Fruit fly (Drosophila melanogaster): Measurements from ENCODE around the gene CG44037.

The CG44037 gene

DNA sequence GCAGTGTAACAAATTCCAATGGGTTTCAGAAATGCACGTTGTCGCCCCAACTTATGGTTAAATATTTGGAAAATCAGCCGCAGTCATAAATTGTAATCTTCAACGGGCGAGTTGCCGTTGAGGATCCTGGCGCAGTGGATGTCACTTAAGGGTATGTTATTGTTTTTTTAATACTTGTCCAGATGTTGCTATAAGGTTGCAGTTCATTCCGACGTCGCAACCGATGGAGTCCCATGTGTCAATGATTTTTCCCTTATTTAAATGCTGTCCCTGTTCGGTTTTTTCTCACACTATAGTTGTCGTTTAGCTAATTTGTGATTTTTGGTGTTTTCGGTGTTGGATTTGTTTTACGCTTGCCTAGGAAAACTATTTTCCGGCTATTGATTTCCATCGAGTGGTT lies 7.0 kb upstream of the CG44037 start:
- TF ChIP-seq noc (tag; optimal IDR thresholded peaks at IDR 0.05): no peak

DNA sequence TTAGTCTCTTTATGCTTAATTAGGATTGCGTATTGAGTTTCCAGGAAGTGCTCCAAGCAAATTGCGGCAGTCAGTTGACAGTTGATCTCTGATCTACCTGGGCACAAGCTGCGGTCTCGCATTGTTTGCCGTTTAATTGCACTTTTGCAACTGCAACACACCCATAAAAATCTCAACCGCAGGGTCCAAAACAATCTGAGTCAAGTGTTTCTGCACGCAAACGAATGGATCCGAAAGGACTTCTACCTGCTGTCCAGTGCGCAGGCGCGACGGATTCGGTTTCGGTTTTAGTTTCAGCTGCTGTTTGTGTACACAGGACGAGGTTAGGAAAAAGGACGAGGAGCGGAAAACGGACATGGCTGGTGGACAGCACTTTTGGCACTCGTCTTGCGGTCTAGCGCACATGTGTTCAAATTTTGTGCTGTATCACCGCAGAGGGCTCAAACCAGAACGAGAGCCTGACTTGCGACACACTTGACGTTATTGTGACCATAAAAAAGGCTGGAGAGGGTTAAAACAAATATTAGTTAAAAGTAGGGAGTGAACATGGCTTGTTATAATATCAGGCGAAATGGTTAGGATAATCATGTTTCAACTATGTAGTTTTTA lies 6.0 kb upstream of the CG44037 start:
- TF ChIP-seq noc (tag; optimal IDR thresholded peaks at IDR 0.05): no peak

DNA sequence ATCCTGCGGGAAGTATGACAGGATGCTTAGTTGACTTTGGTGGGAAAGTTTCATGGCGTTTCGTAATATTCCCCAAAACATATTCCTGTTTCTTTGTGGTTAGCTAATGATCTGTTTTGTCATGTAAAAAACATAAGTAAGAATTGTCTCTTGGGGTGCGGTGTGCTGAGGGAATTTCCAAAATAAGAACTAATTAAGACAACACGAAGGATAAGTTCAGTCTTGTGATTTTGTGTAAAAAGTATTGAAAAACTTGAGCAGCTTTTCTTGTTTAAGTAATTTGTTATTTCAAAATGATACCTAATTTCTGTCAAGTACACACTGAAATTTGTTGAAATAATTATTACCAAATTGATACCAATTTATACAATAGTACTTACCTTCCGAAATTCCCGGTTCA lies 4.7 kb upstream of the CG44037 start, which contains the start of gene CG3942:
CG3942 (plus strand) TSS at position 301 of the 400 bp plus-strand sequence.
- no peak for TF ChIP-seq noc (tag; optimal IDR thresholded peaks at IDR 0.05)

DNA sequence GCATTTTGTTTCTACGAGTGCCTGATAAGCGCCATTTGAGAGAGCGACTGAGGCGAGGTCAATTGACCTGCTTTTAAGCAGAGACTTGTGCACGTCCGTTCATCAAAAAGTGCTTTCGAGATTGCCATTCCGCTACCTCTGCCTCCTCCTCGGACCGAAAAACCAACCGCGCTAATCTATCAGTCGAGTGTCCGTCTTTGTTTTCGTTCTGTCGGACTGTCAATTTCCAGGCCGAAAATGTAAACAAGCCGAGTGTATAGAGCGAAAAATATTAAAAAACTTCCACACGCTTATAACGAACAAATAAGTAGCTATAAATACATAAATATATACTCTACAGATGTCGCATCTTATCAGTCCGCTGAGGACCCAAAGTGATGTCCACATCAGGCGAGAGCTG lies 476 bp downstream of the CG44037 start:
- peak; percentile 58 for TF ChIP-seq noc (tag; optimal IDR thresholded peaks at IDR 0.05)

DNA sequence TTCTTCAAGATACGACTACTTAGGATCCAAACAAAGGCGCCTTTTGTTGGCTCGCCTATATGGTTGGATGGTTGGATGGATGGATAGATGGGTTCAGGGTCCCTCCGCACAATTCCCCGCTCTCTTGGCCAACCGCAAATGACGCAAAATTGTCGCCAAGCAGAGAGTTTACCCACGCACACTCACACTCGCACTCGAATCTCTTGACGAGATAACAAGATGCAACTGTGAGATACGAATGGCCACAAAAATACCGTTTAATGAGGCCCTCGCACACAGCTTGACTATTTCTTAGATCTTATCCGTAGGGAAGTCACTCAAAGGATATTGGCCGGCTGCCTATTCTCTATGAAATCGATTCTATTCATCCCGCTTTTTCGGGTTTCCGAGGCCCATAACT lies 1.3 kb downstream of the CG44037 start:
- no peak for TF ChIP-seq noc (tag; optimal IDR thresholded peaks at IDR 0.05)

DNA sequence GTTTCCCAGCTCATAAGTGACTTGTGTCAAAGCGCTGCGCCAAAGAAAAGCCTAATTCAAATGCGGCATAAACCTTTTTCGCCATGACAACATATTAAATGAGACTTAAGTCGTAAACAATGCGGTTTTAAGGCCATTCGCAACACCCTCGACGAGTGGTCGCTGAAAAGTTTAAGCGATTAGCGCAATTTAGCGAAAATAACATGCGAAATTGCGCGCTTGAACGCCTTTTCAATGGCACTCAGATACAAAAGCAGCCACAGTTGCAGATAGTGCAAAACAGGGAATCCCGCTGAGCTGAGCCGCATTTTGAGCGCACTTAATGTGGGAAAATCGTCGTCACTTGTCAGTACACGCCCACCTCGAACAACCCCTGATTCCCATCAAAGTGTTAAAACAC lies 2.1 kb downstream of the CG44037 start, which contains the start of gene CG44038:
CG44038 (plus strand) TSS at position 301 of the 400 bp plus-strand sequence.
- TF ChIP-seq noc (tag; optimal IDR thresholded peaks at IDR 0.05): no peak

DNA sequence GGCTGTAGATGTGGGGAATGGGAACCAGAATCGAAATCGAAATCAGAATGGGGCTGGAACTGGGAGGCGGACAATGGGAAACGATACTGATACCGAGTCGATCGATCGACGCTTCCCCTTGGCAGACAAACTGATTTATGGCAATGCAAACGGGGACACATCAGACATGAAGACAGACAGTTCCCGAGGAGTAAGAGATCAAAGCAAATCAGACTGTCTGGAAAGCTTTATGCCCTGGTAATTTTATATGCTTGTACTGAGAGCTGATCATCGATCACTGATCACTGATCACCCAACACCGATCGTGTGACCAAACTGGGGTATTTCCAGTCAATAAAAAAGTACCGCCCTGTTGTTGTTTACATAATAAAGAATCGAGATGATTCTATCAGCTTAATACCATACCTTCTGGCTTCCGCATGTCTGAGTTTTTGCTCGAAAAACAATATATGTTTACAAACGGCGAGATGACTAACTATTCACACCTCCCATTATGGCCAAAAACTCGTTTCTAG lies 11.4 kb downstream of the CG44037 start:
- no peak for TF ChIP-seq noc (tag; optimal IDR thresholded peaks at IDR 0.05)

DNA sequence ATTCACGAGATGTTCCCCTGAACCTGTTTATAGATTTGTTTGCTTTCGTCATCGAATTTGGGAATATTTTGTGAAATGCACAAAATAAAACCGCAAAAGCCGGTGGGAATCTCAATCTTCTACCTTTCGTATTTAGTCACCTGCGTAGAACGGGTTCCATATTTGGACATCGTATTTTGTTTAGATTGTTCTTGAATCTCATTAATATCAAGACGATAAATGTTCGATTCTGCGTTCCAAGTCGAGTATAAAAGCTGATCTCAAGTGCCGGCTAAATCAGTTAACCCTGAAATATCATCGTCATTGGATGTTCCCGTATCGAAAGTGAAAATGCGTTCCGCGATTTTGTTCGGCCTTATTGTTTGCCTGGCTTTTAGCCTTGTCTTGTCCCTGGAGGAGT lies 12.1 kb downstream of the CG44037 start, which contains the start of gene CG17738:
CG17738 (plus strand) TSS at position 301 of the 400 bp plus-strand sequence.
- TF ChIP-seq noc (tag; optimal IDR thresholded peaks at IDR 0.05): no peak

DNA sequence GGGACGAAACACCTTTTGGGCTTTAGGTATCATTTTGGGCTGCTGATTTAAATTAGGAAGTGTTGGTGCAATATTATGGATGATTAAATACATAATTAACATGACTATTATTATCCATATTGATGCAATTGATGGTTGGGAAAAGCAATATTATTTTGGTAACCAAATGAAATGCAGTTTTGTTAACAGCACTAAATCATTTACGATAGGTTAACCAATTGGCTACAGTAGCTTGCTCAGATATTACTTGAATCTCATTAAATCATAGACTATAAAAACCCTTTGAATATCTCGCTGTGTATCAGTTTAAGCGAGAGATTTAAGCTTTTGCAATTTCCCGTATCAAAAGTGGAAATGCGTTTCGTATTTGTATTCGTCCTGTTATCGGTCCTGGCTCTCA lies 14.3 kb downstream of the CG44037 start, which contains the start of gene Sfp87B:
Sfp87B (plus strand) TSS at position 301 of the 400 bp plus-strand sequence.
- TF ChIP-seq noc (tag; optimal IDR thresholded peaks at IDR 0.05): no peak

DNA sequence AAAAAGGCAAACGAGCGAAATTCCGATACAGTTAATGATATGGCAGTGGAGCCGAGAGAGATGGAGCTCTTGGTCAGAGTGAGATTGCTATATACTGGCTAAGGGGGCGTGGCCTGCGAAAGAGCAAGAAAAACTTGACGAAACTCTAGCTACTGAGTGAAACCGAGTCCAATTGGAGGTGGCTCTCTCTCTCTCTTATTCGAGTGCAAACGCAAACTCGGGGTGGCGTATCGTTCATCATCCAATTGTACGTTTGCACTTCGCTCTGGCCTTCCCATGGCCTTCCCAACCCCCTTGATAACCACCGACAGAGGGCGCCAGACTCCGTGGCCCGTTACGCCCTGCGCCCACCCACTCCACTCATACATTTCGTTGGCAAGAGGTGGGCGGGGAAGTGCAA lies 20.5 kb downstream of the CG44037 start:
- no peak for TF ChIP-seq noc (tag; optimal IDR thresholded peaks at IDR 0.05)

DNA sequence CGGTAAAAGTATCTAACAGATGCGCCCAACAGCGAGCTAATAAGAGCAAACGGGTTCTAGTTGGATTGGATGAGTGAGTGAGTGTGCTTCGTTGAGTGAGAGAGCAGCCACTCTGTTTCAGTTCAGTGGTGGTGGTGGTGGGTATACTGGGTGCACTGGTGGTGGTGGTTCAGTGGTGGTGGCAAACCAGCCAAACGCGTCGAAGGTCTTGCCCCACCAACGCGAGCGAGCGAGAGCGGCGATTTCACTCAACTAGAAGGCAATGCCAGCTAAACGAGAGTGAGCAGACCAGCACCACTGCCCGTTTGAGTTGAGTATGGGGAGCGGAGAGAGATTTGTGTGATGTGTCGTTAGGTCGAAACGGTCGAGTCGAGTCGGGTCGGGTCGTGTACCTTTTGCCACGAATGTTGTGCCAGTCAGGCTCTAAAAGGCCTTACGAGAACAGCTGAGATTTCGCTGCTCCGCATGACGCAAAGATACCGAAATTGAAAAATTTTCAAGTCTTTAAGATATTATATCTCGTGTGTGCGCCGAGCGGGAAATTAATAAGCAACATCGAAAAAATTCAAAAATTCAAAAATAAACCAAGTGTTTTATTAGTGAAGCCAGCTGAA lies 22.3 kb downstream of the CG44037 start:
- TF ChIP-seq noc (tag; optimal IDR thresholded peaks at IDR 0.05): no peak

DNA sequence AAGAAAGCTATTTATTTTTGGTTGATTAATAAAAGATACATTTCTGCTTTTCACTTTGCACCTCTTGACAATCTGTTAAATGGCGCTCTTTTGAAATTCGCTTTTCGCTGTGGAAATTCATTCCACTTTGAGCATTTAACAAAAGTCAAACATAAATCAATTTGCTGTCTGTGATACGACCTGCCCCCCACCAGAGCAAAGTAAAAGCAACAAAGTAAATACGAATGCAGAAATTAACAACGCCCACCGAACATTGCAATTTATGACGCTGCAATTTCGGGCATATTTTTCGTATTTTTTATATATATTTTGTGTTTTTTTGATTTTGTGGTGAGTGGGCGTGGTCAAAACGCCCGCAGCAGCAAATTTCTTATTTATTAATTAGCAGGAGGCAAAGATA lies 27.1 kb downstream of the CG44037 start:
- no peak for TF ChIP-seq noc (tag; optimal IDR thresholded peaks at IDR 0.05)

DNA sequence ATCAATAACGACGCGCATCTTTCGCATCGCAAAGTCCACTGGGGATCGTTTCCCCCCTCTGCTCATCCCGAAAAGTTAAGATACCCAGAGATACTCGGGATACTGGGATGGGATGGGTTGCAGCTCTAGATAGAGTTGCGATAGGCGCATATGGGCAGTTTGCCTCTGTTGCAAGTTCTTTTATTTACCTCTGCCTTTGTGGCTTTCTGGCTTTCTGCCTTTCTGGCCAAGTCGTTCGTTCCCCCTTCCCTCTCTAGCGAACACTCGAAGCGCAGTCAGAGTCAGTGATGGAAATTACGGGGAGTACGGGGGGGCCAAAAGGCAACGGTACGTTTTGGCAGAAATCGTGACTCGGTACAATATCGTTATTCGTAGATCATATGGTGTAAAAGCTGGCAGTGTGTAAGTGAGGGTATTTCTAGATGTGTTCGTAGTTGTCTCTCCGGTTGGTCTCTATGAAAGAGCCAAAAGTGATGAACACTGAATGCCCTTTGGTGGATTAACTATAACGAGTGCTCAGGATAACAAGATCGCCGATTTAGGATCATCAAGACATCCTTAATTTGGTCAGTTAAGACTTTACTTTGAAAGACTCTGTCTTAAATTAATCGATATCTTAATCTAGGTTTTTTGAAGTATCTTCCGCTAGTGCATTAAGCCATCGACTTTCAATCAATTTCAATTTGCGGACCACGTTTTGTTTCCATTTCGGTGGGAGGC lies 30.2 kb downstream of the CG44037 start:
- TF ChIP-seq noc (tag; optimal IDR thresholded peaks at IDR 0.05): no peak

DNA sequence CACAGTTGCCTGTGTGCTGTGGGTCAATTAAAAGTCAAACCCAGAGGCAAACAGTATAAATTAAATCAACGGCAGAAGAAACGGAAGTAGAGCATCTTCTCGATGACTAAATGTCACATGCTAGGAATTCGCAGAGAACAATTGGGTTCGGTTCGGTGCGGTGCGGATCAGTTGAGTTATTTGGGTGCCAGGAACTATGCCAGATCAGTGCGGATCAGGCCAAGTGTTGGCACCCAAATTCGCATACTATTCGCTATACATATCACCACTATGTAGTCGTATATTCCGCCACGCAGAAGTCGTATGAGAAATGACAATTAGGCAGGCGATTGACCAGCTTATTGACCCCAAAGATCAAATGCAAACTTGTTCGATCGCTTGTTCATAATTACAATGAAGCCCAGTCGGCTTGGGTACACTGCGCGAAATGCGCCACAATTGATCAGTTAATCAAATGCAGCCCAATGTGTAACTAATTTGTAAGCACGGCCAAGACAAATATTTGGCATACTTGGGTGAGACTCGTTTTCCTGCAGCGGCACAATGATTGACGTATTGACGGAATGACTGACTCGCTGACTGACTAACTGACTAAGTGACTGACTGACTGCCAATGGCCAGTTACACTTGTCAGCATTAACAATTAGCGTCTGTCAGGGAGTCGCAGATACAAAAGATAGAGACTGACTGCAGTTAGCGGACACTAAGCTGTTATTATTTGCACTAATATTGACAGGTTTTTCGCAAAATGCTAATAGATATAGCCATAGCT lies 32.1 kb downstream of the CG44037 start:
- no peak for TF ChIP-seq noc (tag; optimal IDR thresholded peaks at IDR 0.05)

DNA sequence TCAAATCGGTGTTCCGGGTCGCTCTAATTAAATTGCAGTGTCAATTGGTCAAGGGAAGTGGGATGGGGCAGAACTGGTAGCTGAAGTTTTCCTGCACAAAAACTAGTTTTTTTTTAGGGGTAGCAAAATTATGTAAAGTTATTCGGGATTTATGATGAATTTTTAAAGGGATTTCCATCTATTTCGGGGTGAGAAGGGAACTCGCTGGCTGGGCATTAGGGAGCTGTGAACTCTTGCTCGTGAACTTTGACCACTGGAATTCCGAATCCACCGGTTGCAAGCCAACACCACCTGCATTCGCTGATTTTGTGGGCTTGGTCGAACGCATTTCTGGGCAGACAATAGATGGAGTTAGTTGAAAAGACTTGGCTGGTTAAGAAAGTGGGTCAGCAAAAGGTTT lies 33.3 kb downstream of the CG44037 start:
- TF ChIP-seq noc (tag; optimal IDR thresholded peaks at IDR 0.05): no peak

DNA sequence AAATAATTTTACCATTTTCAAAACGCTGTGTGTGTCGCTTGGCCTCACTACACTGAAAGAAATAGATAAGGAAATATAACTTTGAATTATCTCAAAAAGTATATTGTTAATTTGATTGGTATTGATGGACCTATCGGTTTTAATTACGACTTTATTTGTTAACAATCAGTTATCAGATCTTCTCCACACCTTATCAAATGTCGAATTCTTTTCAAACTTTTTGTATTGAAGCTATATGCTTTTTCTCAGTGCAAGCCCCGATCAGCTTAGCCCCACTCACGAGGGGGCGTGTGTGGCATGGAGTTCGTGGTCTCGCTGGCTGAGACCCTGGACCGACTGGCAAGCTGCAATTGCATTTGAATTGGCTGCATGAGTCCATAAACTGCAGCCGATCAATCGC lies 38.7 kb downstream of the CG44037 start:
- TF ChIP-seq noc (tag; optimal IDR thresholded peaks at IDR 0.05): no peak
